Fruit fly (Drosophila melanogaster) whole organism, embryonic: ENCODE measurements around the gene CG34290.

Experiments
- Asciz ChIP-seq: fragments of 200-800 bp; sonication (Bioruptor generic); optimal IDR thresholded peaks from 2 replicates; lab custom pipeline; 2017; ENCODE audit warnings: missing biosample characterization, mild to moderate bottlenecking, missing genetic modification characterization, missing genetic modification reagents
- Atf6 ChIP-seq: fragments of 200-800 bp; sonication (Bioruptor generic); IDR thresholded peaks from 2 replicates; pipeline ENCODE4 v1.3.6; 2022; ENCODE audit warnings: missing biosample characterization, missing genetic modification characterization
- Awh ChIP-seq: fragments of 200-800 bp; sonication (Bioruptor generic); IDR thresholded peaks from 2 replicates; pipeline ENCODE4, ENCODE4 v1.3.6; 2022; ENCODE audit warnings: missing biosample characterization, missing genetic modification characterization
- Bgb ChIP-seq: fragments of 200-800 bp; sonication (Bioruptor generic); IDR thresholded peaks from 2 replicates; pipeline ENCODE4 v1.3.6; 2022; ENCODE audit warnings: missing biosample characterization, missing genetic modification characterization; ENCODE audit not compliant: partially characterized antibody
- CG11560 ChIP-seq: fragments of 200-800 bp; sonication (Bioruptor generic); IDR thresholded peaks from 3 replicates; pipeline ENCODE4 v1.3.6; 2022; ENCODE audit warnings: missing biosample characterization, missing genetic modification characterization
- CG12155 ChIP-seq: fragments of 200-800 bp; sonication (Bioruptor generic); optimal IDR thresholded peaks from 3 replicates; lab custom pipeline; 2016; ENCODE audit warnings: missing biosample characterization, missing genetic modification characterization
- CG12659 ChIP-seq: fragments of 200-800 bp; sonication (Bioruptor generic); optimal IDR thresholded peaks from 3 replicates; lab custom pipeline; 2017; ENCODE audit warnings: mild to moderate bottlenecking, missing biosample characterization, missing genetic modification reagents, missing genetic modification characterization
- CG12744 ChIP-seq: fragments of 200-800 bp; sonication (Bioruptor generic); optimal IDR thresholded peaks from 2 replicates; lab custom pipeline; 2016; ENCODE audit warnings: missing biosample characterization, missing genetic modification characterization
- CG13424 ChIP-seq: fragments of 200-800 bp; sonication (Bioruptor generic); optimal IDR thresholded peaks from 2 replicates; lab custom pipeline; 2019; ENCODE audit warnings: missing biosample characterization, mild to moderate bottlenecking, missing genetic modification characterization, moderate library complexity
- CG14014 ChIP-seq: fragments of 200-800 bp; sonication (Bioruptor generic); IDR thresholded peaks from 2 replicates; pipeline ENCODE4 v1.3.6; 2022; ENCODE audit warnings: missing biosample characterization, missing genetic modification characterization
- CG14050 ChIP-seq: fragments of 200-800 bp; sonication (Bioruptor generic); IDR thresholded peaks from 3 replicates; pipeline ENCODE4 v1.3.6; 2022; ENCODE audit warnings: missing biosample characterization, missing genetic modification characterization
- CG14667 ChIP-seq: fragments of 200-800 bp; sonication (Bioruptor generic); IDR thresholded peaks from 2 replicates; pipeline ENCODE4 v1.3.6; 2022; ENCODE audit warnings: missing biosample characterization, missing genetic modification characterization
- CG15073 ChIP-seq: fragments of 200-800 bp; sonication (Bioruptor generic); optimal IDR thresholded peaks from 2 replicates; lab custom pipeline; 2016; ENCODE audit warnings: missing biosample characterization, missing genetic modification characterization
- CG16815 ChIP-seq: fragments of 200-800 bp; sonication (Bioruptor generic); optimal IDR thresholded peaks from 3 replicates; lab custom pipeline; 2017; ENCODE audit warnings: missing biosample characterization, mild to moderate bottlenecking, missing genetic modification characterization
- CG17186 ChIP-seq: fragments of 200-800 bp; sonication (Bioruptor generic); optimal IDR thresholded peaks from 3 replicates; lab custom pipeline; 2017; ENCODE audit warnings: missing biosample characterization, missing genetic modification reagents, missing genetic modification characterization
- CG17328 ChIP-seq: fragments of 200-800 bp; sonication (Bioruptor generic); IDR thresholded peaks from 2 replicates; pipeline ENCODE4 v1.3.6; 2022; ENCODE audit warnings: missing biosample characterization, missing genetic modification characterization
- CG17568 ChIP-seq: fragments of 200-800 bp; sonication (Bioruptor generic); optimal IDR thresholded peaks from 2 replicates; lab custom pipeline; 2018; ENCODE audit warnings: missing biosample characterization, mild to moderate bottlenecking, missing genetic modification characterization, moderate library complexity
- CG17829 ChIP-seq: fragments of 200-800 bp; optimal IDR thresholded peaks from 2 replicates; lab custom pipeline; 2019; ENCODE audit warnings: missing biosample characterization, mild to moderate bottlenecking, missing genetic modification characterization, moderate library complexity
- CG1792 ChIP-seq: fragments of 200-800 bp; sonication (Bioruptor generic); optimal IDR thresholded peaks from 2 replicates; lab custom pipeline; 2016; ENCODE audit warnings: missing biosample characterization, missing genetic modification characterization
- CG31388 ChIP-seq: fragments of 200-800 bp; sonication (Bioruptor generic); optimal IDR thresholded peaks from 2 replicates; lab custom pipeline; 2016; ENCODE audit warnings: missing biosample characterization, missing genetic modification characterization
- CG3163 ChIP-seq: fragments of 200-800 bp; sonication (Bioruptor generic); optimal IDR thresholded peaks from 3 replicates; lab custom pipeline; 2016; ENCODE audit warnings: missing biosample characterization, missing genetic modification characterization
- CG32772 ChIP-seq: fragments of 200-800 bp; sonication (Bioruptor generic); IDR thresholded peaks from 2 replicates; pipeline ENCODE4 v1.3.6; 2022; ENCODE audit warnings: missing biosample characterization, missing genetic modification characterization
- CG33213 ChIP-seq: fragments of 200-800 bp; sonication (Bioruptor generic); optimal IDR thresholded peaks from 3 replicates; lab custom pipeline; 2016; ENCODE audit warnings: missing biosample characterization, missing genetic modification characterization
- CG6854 ChIP-seq: fragments of 200-800 bp; sonication (Bioruptor generic); optimal IDR thresholded peaks from 3 replicates; lab custom pipeline; 2017; ENCODE audit warnings: missing biosample characterization, mild to moderate bottlenecking, missing genetic modification characterization
- D19B ChIP-seq: fragments of 200-800 bp; sonication (Bioruptor generic); optimal IDR thresholded peaks from 2 replicates; lab custom pipeline; 2017; ENCODE audit warnings: missing biosample characterization, mild to moderate bottlenecking, missing genetic modification characterization
- Ets97D ChIP-seq: fragments of 200-800 bp; sonication (Bioruptor generic); optimal IDR thresholded peaks from 3 replicates; lab custom pipeline; 2016; ENCODE audit warnings: missing biosample characterization, missing genetic modification characterization
- Gsc ChIP-seq: fragments of 200-800 bp; sonication (Bioruptor generic); IDR thresholded peaks from 2 replicates; pipeline ENCODE4 v1.3.6; 2022; ENCODE audit warnings: missing biosample characterization, missing genetic modification characterization
- HmgZ ChIP-seq: fragments of 200-800 bp; sonication (Bioruptor generic); optimal IDR thresholded peaks from 2 replicates; lab custom pipeline; 2018; ENCODE audit warnings: missing biosample characterization, mild to moderate bottlenecking, missing genetic modification characterization
- Hsf ChIP-seq: fragments of 200-800 bp; sonication (Bioruptor generic); optimal IDR thresholded peaks from 3 replicates; lab custom pipeline; 2016; ENCODE audit warnings: missing biosample characterization, missing genetic modification characterization
- Kr ChIP-seq: fragments of 200-800 bp; sonication (Bioruptor generic); optimal IDR thresholded peaks from 2 replicates; lab custom pipeline; 2017; ENCODE audit warnings: missing biosample characterization, mild to moderate bottlenecking, missing genetic modification characterization
- Med ChIP-seq: fragments of 200-800 bp; sonication (Bioruptor generic); peaks from one replicate; lab custom pipeline; 2016; ENCODE audit warnings: missing biosample characterization, missing genetic modification characterization, mild to moderate bottlenecking, inconsistent platforms, moderate library complexity
- Opbp ChIP-seq: fragments of 200-800 bp; sonication (Bioruptor generic); IDR thresholded peaks from 3 replicates; pipeline ENCODE4 v1.3.6; 2022; ENCODE audit warnings: missing biosample characterization, missing genetic modification characterization; ENCODE audit not compliant: partially characterized antibody
- crp ChIP-seq, 2 experiments: fragments of 200-800 bp; sonication (Bioruptor generic); optimal IDR thresholded peaks; 2 replicates in 1 of 2; 3 replicates in 1 of 2; lab custom pipeline; 2017; ENCODE audit warnings: missing biosample characterization in 2 of 2, missing genetic modification characterization in 2 of 2, mild to moderate bottlenecking in 1 of 2, moderate library complexity in 1 of 2
- danr ChIP-seq: fragments of 200-800 bp; sonication (Bioruptor generic); IDR thresholded peaks from 2 replicates; pipeline ENCODE4 v1.3.6; 2022; ENCODE audit warnings: missing biosample characterization, missing genetic modification characterization
- emc ChIP-seq: fragments of 200-800 bp; sonication (Bioruptor generic); optimal IDR thresholded peaks from 2 replicates; lab custom pipeline; 2016; ENCODE audit warnings: missing biosample characterization, missing genetic modification characterization
- eve ChIP-seq, 2 experiments: fragments of >200 bp; optimal IDR thresholded peaks; 2 replicates each; lab custom pipeline; 2017; ENCODE audit warnings: missing biosample characterization in 2 of 2, missing genetic modification characterization in 2 of 2
- eyg ChIP-seq: fragments of 200-800 bp; sonication (Bioruptor generic); optimal IDR thresholded peaks from 3 replicates; lab custom pipeline; 2016; ENCODE audit warnings: missing biosample characterization, missing genetic modification characterization
- ftz-f1 ChIP-seq: fragments of 200-800 bp; sonication (Bioruptor generic); optimal IDR thresholded peaks from 2 replicates; lab custom pipeline; 2016; ENCODE audit warnings: missing biosample characterization, missing genetic modification characterization
- gcm2 ChIP-seq: fragments of 200-800 bp; sonication (Bioruptor generic); optimal IDR thresholded peaks from 2 replicates; lab custom pipeline; 2016; ENCODE audit warnings: missing biosample characterization, missing genetic modification characterization
- hkb ChIP-seq, 2 experiments: fragments of 200-800 bp in 1 of 2; fragments of >200 bp in 1 of 2; sonication (Bioruptor generic) in 1 of 2; IDR thresholded peaks in 1 of 2; optimal IDR thresholded peaks in 1 of 2; 2 replicates each; pipeline versions ENCODE4 v1.3.6 to Lab custom; 2017 to 2022; ENCODE audit warnings: missing biosample characterization in 1 of 2, missing genetic modification characterization in 1 of 2
- klu ChIP-seq: fragments of 200-800 bp; sonication (Bioruptor generic); IDR thresholded peaks from 2 replicates; pipeline ENCODE4 v1.3.6; 2022; ENCODE audit warnings: missing biosample characterization, missing genetic modification characterization
- pb ChIP-seq: fragments of 200-800 bp; sonication (Bioruptor generic); optimal IDR thresholded peaks from 3 replicates; lab custom pipeline; 2016; ENCODE audit warnings: missing biosample characterization, missing genetic modification characterization
- sc ChIP-seq, 3 experiments: fragments of >200 bp in 2 of 3; fragments of 200-800 bp in 1 of 3; sonication (Bioruptor generic) in 1 of 3; optimal IDR thresholded peaks; 2 replicates in 2 of 3; 3 replicates in 1 of 3; lab custom pipeline; 2017; ENCODE audit warnings: mild to moderate bottlenecking in 1 of 3, missing biosample characterization in 1 of 3, missing genetic modification characterization in 1 of 3, missing genetic modification reagents in 1 of 3
- sens-2 ChIP-seq: fragments of 200-800 bp; sonication (Bioruptor generic); IDR thresholded peaks from 2 replicates; pipeline ENCODE4 v1.3.6; 2022; ENCODE audit warnings: missing biosample characterization, missing genetic modification characterization
- sob ChIP-seq: fragments of 200-800 bp; sonication (Bioruptor generic); IDR thresholded peaks from 2 replicates; pipeline ENCODE4 v1.3.6; 2022; ENCODE audit warnings: missing biosample characterization, missing genetic modification characterization
- stc ChIP-seq: fragments of 200-800 bp; sonication (Bioruptor generic); IDR thresholded peaks from 2 replicates; pipeline ENCODE4 v1.3.6; 2022; ENCODE audit warnings: missing biosample characterization, missing genetic modification characterization
- tio ChIP-seq: fragments of 200-800 bp; sonication (Bioruptor generic); optimal IDR thresholded peaks from 2 replicates; lab custom pipeline; 2017; ENCODE audit warnings: missing biosample characterization, missing genetic modification characterization, inconsistent platforms
- zen2 ChIP-seq: fragments of 200-800 bp; sonication (Bioruptor generic); IDR thresholded peaks from 3 replicates; pipeline ENCODE4 v1.3.6; 2022; ENCODE audit warnings: missing biosample characterization, missing genetic modification characterization; ENCODE audit not compliant: partially characterized antibody
- zfh1 ChIP-seq: fragments of 200-800 bp; sonication (Bioruptor generic); IDR thresholded peaks from 3 replicates; pipeline ENCODE4 v1.3.6; 2022; ENCODE audit warnings: missing biosample characterization, missing genetic modification characterization

The CG34290 gene

DNA sequence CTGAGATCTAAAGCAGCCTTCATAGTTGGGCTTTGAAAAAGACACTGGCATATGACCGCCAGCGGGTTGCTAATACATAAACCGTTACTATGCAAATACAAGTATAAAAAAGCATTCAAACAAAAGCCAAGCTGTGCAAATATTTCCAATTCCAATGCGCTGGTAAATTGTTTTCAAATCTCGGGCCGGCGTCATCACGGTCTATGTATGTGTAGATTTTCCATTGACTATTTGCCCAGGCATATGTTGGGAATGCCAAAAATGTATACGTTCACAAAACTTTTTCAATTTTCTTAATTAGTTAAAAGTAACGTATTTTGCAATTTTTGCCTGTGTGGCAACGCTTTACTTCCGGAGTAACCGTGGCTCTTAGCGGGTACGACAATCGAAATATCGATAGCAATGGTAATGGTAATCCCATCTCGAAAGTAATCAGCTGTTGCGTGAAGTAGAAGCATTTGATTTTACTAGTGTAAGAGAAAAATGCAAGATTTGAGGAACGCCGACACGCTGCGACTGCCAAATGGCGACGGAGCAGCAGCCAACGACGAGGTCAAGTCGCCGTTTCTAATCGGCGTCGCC is at the start of gene CG34290, which contains the start of gene Uck (continued):
- no peak for TF ChIP-seq sc (optimal IDR thresholded peaks at IDR 0.05; lab: Kevin White, UChicago)
- TF ChIP-seq sc (GFP tag; optimal IDR thresholded peaks at IDR 0.05; lab: Kevin White, UChicago) = peak; percentile 51
- no peak for TF ChIP-seq klu (GFP tag; lab: Robert Waterston, UW)
- TF ChIP-seq gcm2 (GFP tag; lab: Kevin White, UChicago) = peak; percentile 9
- peak; percentile 82 for TF ChIP-seq sob (GFP tag; lab: Robert Waterston, UW)
- peak; percentile 68 for TF ChIP-seq CG3163 (GFP tag; lab: Kevin White, UChicago)
- TF ChIP-seq CG32772 (GFP tag; lab: Robert Waterston, UW) = 0 out of 2 replicates have a peak, but pooled peaks have one; percentile 14
- peak; percentile 83 for TF ChIP-seq zen2
- peak; percentile 91 for TF ChIP-seq HmgZ
- no peak for TF ChIP-seq CG31388 (GFP tag; lab: Kevin White, UChicago)
- peak; percentile 38; the same call in 1 of the 2 replicates for TF ChIP-seq sens-2 (GFP tag; lab: Robert Waterston, UW)
- TF ChIP-seq Atf6 (GFP tag; lab: Robert Waterston, UW) = peak; percentile 65
- TF ChIP-seq eve (GFP tag; optimal IDR thresholded peaks at IDR 0.05; lab: Kevin White, UChicago) = no peak
- TF ChIP-seq Gsc (GFP tag; lab: Robert Waterston, UW) = no peak
- peak; percentile 3 for TF ChIP-seq tio (GFP tag; lab: Kevin White, UChicago)
- peak; percentile 63 for TF ChIP-seq CG13424
- TF ChIP-seq CG12155 = peak; percentile 36
- TF ChIP-seq pb (GFP tag; lab: Kevin White, UChicago) = peak; percentile 85
- peak; percentile 80 for TF ChIP-seq eyg
- TF ChIP-seq CG12744 (GFP tag; lab: Kevin White, UChicago) = peak; percentile 49
- TF ChIP-seq CG17568 = peak; percentile 91
- TF ChIP-seq Med (GFP tag; lab: Kevin White, UChicago) = peak; percentile 97
- TF ChIP-seq CG14014 = peak; percentile 78; the same call in 1 of the 2 replicates
- peak; percentile 92 for TF ChIP-seq CG33213 (GFP tag; lab: Kevin White, UChicago)
- peak; percentile 61 to 95 for TF ChIP-seq crp (GFP tag; optimal IDR thresholded peaks at IDR 0.05; lab: Kevin White, UChicago)
- peak; percentile 4 for TF ChIP-seq CG16815
- TF ChIP-seq CG14667 (GFP tag; lab: Robert Waterston, UW) = no peak
- TF ChIP-seq Ets97D (GFP tag; lab: Kevin White, UChicago) = peak; percentile 99
- peak; percentile 72 for TF ChIP-seq CG17829 (tag; lab: Kevin White, UChicago)
- peak; percentile 76 for TF ChIP-seq zfh1 (GFP tag; lab: Robert Waterston, UW)
- peak; percentile 58 for TF ChIP-seq CG14050 (GFP tag; lab: Robert Waterston, UW)
- no peak for TF ChIP-seq danr (GFP tag; lab: Robert Waterston, UW)
- peak; percentile 51 for TF ChIP-seq D19B (GFP tag; lab: Kevin White, UChicago)
- TF ChIP-seq CG12659 (GFP tag; lab: Kevin White, UChicago) = peak; percentile 91
- no peak for TF ChIP-seq hkb (optimal IDR thresholded peaks at IDR 0.05; lab: Kevin White, UChicago)
- TF ChIP-seq hkb (GFP tag; IDR thresholded peaks at IDR 0.05; lab: Robert Waterston, UW) = peak; percentile 78
- TF ChIP-seq Awh (GFP tag; lab: Robert Waterston, UW) = no peak
- peak; percentile 40 for TF ChIP-seq ftz-f1
- peak; percentile 86 for TF ChIP-seq Bgb (GFP tag; lab: Robert Waterston, UW)
- peak; percentile 66 for TF ChIP-seq emc
- peak; percentile 24 for TF ChIP-seq CG1792
- TF ChIP-seq Opbp (GFP tag; lab: Robert Waterston, UW) = peak; percentile 86
- TF ChIP-seq CG17328 (GFP tag; lab: Robert Waterston, UW) = peak; percentile 70; the same call in 1 of the 2 replicates
- TF ChIP-seq stc = peak; percentile 66; the same call in 1 of the 2 replicates
- no peak for TF ChIP-seq Kr (GFP tag; lab: Kevin White, UChicago)
- TF ChIP-seq CG6854 (GFP tag; lab: Kevin White, UChicago) = peak; percentile 84
- TF ChIP-seq Asciz (GFP tag; lab: Kevin White, UChicago) = peak; percentile 70
- TF ChIP-seq Hsf (GFP tag; lab: Kevin White, UChicago) = peak; percentile 78
- TF ChIP-seq CG17186 = peak; percentile 73
- no peak for TF ChIP-seq CG11560 (tag; lab: Robert Waterston, UW)
- no peak for TF ChIP-seq CG15073 (GFP tag; lab: Kevin White, UChicago)
